Worm (Caenorhabditis elegans) whole organism, early embryonic: Measurements from ENCODE around the gene F38B6.4.

Experiments used
- B0310.2 ChIP-seq: sonication (generic microtip); optimal IDR thresholded peaks from 2 replicates; lab custom pipeline; 2016; ENCODE audit warnings: mild to moderate bottlenecking, missing genetic modification characterization, missing compliant biosample characterization
- ama-1 ChIP-seq: fragments of 150-350 bp; optimal IDR thresholded peaks from 2 replicates; lab custom pipeline; 2014
- ceh-13 ChIP-seq: fragments of 200-800 bp; sonication (Bioruptor generic); optimal IDR thresholded peaks from 2 replicates; lab custom pipeline; 2018; ENCODE audit warnings: mild to moderate bottlenecking, missing genetic modification characterization, missing compliant biosample characterization
- ceh-36 ChIP-seq: sonication (generic microtip); optimal IDR thresholded peaks from 2 replicates; lab custom pipeline; 2016; ENCODE audit warnings: missing genetic modification characterization, inconsistent platforms, missing compliant biosample characterization
- flt-1 ChIP-seq: fragments of 200-800 bp; sonication (Bioruptor generic); IDR thresholded peaks from 2 replicates; pipeline ENCODE4 v1.3.6; 2022; ENCODE audit warnings: missing genetic modification characterization, missing compliant biosample characterization
- hnd-1 ChIP-seq: sonication (generic microtip); optimal IDR thresholded peaks from 2 replicates; lab custom pipeline; 2016; ENCODE audit warnings: missing genetic modification characterization, missing compliant biosample characterization

DNA sequence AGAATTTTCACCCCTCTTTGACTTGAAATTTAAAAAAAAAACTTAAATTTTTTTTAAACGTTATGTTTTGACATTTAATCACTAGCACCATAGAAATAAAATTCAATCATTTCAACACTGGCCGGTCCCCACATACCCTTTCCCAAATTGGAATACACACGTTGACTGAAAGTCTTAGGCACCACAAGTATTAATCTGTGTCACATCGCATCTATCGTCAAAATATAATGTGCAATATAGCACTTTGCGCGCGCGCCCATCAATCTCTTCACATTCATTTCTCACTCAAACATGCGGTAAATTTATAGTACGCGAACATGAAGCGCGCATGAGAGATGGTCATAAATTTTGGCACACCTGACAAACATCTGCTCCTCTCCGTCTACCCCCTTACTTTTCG is 12.7 kb downstream of the F38B6.4 start:
- no peak for TF ChIP-seq ama-1 (lab: Kevin White, UChicago)
- TF ChIP-seq flt-1 (GFP tag; lab: Robert Waterston, UW) = no peak
- no peak for TF ChIP-seq B0310.2
- TF ChIP-seq ceh-36 (tag; lab: Kevin White, UChicago) = no peak
- no peak for TF ChIP-seq ceh-13 (GFP tag; lab: Kevin White, UChicago)
- no peak for TF ChIP-seq hnd-1 (tag; lab: Kevin White, UChicago)
